Worm (Caenorhabditis elegans) whole organism, L3 larva: Measurements from ENCODE around the gene nhr-269.

Experiments used
- ama-1 ChIP-seq: fragments of 150-350 bp; optimal IDR thresholded peaks from 2 replicates; lab custom pipeline; 2018
- fkh-10 ChIP-seq: sonication (generic microtip); optimal IDR thresholded peaks from 2 replicates; lab custom pipeline; 2017; ENCODE audit warnings: missing biosample characterization, missing genetic modification reagents, missing genetic modification characterization
- hmg-11 ChIP-seq: sonication (generic microtip); optimal IDR thresholded peaks from 2 replicates; lab custom pipeline; 2016; ENCODE audit warnings: missing genetic modification characterization, missing compliant biosample characterization
- nhr-11 ChIP-seq: fragments of 150-350 bp; optimal IDR thresholded peaks from 2 replicates; lab custom pipeline; 2014; ENCODE audit warnings: missing biosample characterization, missing genetic modification characterization
- nhr-77 ChIP-seq: fragments of 150-350 bp; optimal IDR thresholded peaks from 2 replicates; lab custom pipeline; 2014; ENCODE audit warnings: missing biosample characterization, missing genetic modification characterization
- tbx-2 ChIP-seq: sonication (generic microtip); optimal IDR thresholded peaks from 2 replicates; lab custom pipeline; 2016; ENCODE audit warnings: mild to moderate bottlenecking, missing genetic modification characterization, missing compliant biosample characterization

DNA sequence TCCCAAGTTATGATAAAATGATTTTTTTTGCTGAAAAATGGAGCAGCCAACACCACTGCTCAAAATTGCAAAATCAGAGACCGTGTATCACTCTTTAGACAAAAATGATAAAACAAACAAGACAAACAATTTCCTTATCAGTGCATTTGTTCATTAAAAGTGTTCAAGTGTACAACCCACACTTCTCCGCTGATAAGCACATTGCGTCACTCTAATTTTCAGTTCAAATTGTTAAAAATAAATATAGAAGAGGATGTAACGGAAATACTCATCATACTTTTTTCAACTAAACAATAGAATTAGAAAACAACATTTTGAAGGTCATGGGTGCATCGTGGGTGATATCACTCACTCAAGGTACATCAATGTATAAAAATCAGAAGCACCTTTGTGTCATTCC lies 51.0 kb downstream of the nhr-269 start, which contains the start of gene nhr-291:
- TF ChIP-seq tbx-2 (tag; lab: Kevin White, UChicago): no peak
- TF ChIP-seq fkh-10 (GFP tag; lab: Kevin White, UChicago): no peak
- TF ChIP-seq nhr-77 (tag; lab: Kevin White, UChicago): no peak
- no peak for TF ChIP-seq ama-1
- TF ChIP-seq nhr-11: no peak
- no peak for TF ChIP-seq hmg-11 (tag; lab: Kevin White, UChicago)
